Worm (Caenorhabditis elegans): Measurements from ENCODE around the gene F43C9.1.

ce11 chrX:4795329-4795728, 2.2 kb downstream of the F43C9.1 start:
- no peak for TF ChIP-seq cog-1 (tag; optimal IDR thresholded peaks at IDR 0.05)
- no peak for TF ChIP-seq klf-2 (GFP tag; conservative IDR thresholded peaks at IDR 0.05)
- no peak for TF ChIP-seq flt-1 (GFP tag; IDR thresholded peaks at IDR 0.05)
- TF ChIP-seq tab-1 (GFP tag; IDR thresholded peaks at IDR 0.05): no peak
- no peak for TF ChIP-seq ztf-29 (GFP tag; IDR thresholded peaks at IDR 0.05)
